Fruit fly (Drosophila melanogaster) whole organism, embryonic: ENCODE measurements around the gene Usp1.

ENCODE experiments used
- CG13894 ChIP-seq: fragments of 200-800 bp; sonication (Bioruptor generic); optimal IDR thresholded peaks from 3 replicates; lab custom pipeline; 2018; ENCODE audit warnings: missing biosample characterization, mild to moderate bottlenecking, missing genetic modification characterization, moderate library complexity
- D19A ChIP-seq: fragments of 200-800 bp; optimal IDR thresholded peaks from 3 replicates; lab custom pipeline; 2019; ENCODE audit warnings: missing biosample characterization, mild to moderate bottlenecking, missing genetic modification characterization, moderate library complexity
- Doc2 ChIP-seq: fragments of 200-800 bp; sonication (Bioruptor generic); IDR thresholded peaks from 2 replicates; pipeline ENCODE4 v1.3.6; 2022; ENCODE audit warnings: missing biosample characterization, missing genetic modification characterization
- E2f1 ChIP-seq: fragments of 200-800 bp; sonication (Bioruptor generic); IDR thresholded peaks from 2 replicates; pipeline ENCODE4 v1.3.6; 2022; ENCODE audit warnings: missing biosample characterization, missing genetic modification characterization
- TFAM ChIP-seq: fragments of 200-800 bp; sonication (Bioruptor generic); optimal IDR thresholded peaks from 2 replicates; lab custom pipeline; 2017; ENCODE audit warnings: missing biosample characterization, missing genetic modification characterization, inconsistent platforms
- Tbp ChIP-seq: fragments of >200 bp; optimal IDR thresholded peaks from 2 replicates; lab custom pipeline; 2018; ENCODE audit warnings: missing biosample characterization, missing genetic modification characterization
- h ChIP-seq: fragments of >200 bp; optimal IDR thresholded peaks from 2 replicates; lab custom pipeline; 2017
- ham ChIP-seq: fragments of 200-800 bp; sonication (Bioruptor generic); IDR thresholded peaks from 2 replicates; pipeline ENCODE4 v1.3.6; 2022; ENCODE audit warnings: missing biosample characterization, missing genetic modification characterization
- lab ChIP-seq: fragments of 200-800 bp; sonication (Bioruptor generic); optimal IDR thresholded peaks from 3 replicates; lab custom pipeline; 2017; ENCODE audit warnings: missing biosample characterization, missing genetic modification characterization, mild to moderate bottlenecking, moderate library complexity, missing genetic modification reagents
- salm ChIP-seq: fragments of 200-800 bp; sonication (Bioruptor generic); optimal IDR thresholded peaks from 2 replicates; lab custom pipeline; 2018; ENCODE audit warnings: missing biosample characterization, mild to moderate bottlenecking, missing genetic modification characterization
- sob ChIP-seq: fragments of 200-800 bp; sonication (Bioruptor generic); IDR thresholded peaks from 2 replicates; pipeline ENCODE4 v1.3.6; 2022; ENCODE audit warnings: missing biosample characterization, missing genetic modification characterization
- zen ChIP-seq: fragments of 200-800 bp; sonication (Bioruptor generic); optimal IDR thresholded peaks from 3 replicates; lab custom pipeline; 2018; ENCODE audit warnings: missing biosample characterization, mild to moderate bottlenecking, missing genetic modification characterization, moderate library complexity

dm6 chr3R:29206198-29207011, 22.6 kb upstream of the Usp1 start:
- TF ChIP-seq salm (tag; lab: Kevin White, UChicago) (no peak), D19A (tag; lab: Kevin White, UChicago) (no peak), lab (GFP tag; lab: Kevin White, UChicago) (no peak), sob (GFP tag; lab: Robert Waterston, UW) (no peak), zen (tag; lab: Kevin White, UChicago) (no peak), h (no peak), Tbp (no peak), TFAM (GFP tag; lab: Kevin White, UChicago) (no peak), ham (GFP tag; lab: Robert Waterston, UW) (no peak), E2f1 (GFP tag; lab: Robert Waterston, UW) (no peak), Doc2 (no peak), CG13894 (tag; lab: Kevin White, UChicago) (no peak)
